Worm (Caenorhabditis elegans): ENCODE measurements around the gene acr-2.

acr-2 gene

DNA sequence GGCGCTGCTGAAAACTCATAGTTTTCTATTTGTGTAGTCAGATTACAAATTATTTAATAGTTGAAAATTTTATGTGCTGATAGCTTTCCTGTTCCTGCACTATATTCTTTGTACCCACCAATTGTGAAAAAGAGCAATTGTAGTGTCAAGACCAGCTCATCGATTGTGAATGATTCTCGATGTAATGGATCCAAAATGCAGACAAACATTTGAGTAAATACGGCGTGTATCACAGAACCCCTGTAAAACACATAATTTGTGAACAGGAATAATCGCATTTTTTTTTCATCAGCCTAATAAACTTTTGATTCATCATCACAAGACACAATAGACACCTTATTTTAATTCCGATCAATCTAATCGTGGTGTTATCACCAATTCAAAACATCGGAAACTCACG is 40.1 kb upstream of the acr-2 start:
- no peak for TF ChIP-seq zip-8 (tag; optimal IDR thresholded peaks at IDR 0.05)
- TF ChIP-seq lin-32 (GFP tag; optimal IDR thresholded peaks at IDR 0.05) = no peak
- no peak for TF ChIP-seq hlh-1 (tag; optimal IDR thresholded peaks at IDR 0.05)
- no peak for TF ChIP-seq flh-1 (GFP tag; optimal IDR thresholded peaks at IDR 0.05)

DNA sequence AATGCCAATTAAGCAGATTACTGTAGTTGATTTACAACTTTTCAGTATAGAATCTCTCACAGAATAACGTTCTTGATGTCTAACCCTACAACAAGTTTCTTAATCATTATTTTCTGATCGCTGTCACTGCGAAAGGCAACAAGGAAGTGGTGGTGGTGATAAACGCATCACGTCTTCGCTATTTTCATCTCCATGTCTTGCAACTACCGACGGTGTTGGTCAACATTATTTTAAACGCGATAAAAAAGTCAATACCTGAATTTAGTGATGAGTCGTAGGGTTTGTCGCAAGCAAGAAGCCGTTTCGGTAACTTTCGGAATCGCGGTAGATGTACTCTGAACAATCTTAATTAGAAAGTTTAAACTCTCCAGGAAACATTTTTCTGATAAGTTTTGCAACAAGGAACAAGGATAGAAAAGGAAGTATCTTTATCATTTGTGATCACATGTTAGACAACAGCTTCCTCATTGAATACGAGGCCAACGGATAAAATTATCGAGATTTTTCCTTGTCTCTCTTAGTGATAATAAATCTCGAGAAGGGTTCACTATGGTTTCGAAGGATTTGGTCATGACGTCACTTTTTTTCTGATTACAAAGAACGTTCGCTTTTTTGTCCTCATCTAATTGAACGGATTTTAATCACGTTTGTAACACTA is 38.4 kb upstream of the acr-2 start:
- TF ChIP-seq sem-2 (GFP tag; optimal IDR thresholded peaks at IDR 0.05) = no peak
- no peak for TF ChIP-seq elt-1 (tag; optimal IDR thresholded peaks at IDR 0.05; ENCODE audit: borderline replicate concordance, insufficient read depth)
- no peak for TF ChIP-seq unc-120 (tag; optimal IDR thresholded peaks at IDR 0.05; ENCODE audit: poor library complexity, severe bottlenecking)
- TF ChIP-seq M03D4.4 (tag; optimal IDR thresholded peaks at IDR 0.05) = no peak
- TF ChIP-seq lsy-2 (tag; optimal IDR thresholded peaks at IDR 0.05) = no peak
- no peak for TF ChIP-seq tbx-8 (GFP tag; optimal IDR thresholded peaks at IDR 0.05)
- no peak for TF ChIP-seq zip-8 (tag; optimal IDR thresholded peaks at IDR 0.05)
- TF ChIP-seq ceh-39 (tag; optimal IDR thresholded peaks at IDR 0.05) = no peak
- no peak for TF ChIP-seq nhr-237 (tag; optimal IDR thresholded peaks at IDR 0.05)
- TF ChIP-seq nhr-76 (tag; optimal IDR thresholded peaks at IDR 0.05) = no peak
- no peak for TF ChIP-seq hlh-1 (tag; optimal IDR thresholded peaks at IDR 0.05)
- no peak for TF ChIP-seq drap-1 (GFP tag; optimal IDR thresholded peaks at IDR 0.05)
- TF ChIP-seq cnd-1 (tag; optimal IDR thresholded peaks at IDR 0.05) = no peak
- no peak for TF ChIP-seq ces-1 (GFP tag; optimal IDR thresholded peaks at IDR 0.05)

DNA sequence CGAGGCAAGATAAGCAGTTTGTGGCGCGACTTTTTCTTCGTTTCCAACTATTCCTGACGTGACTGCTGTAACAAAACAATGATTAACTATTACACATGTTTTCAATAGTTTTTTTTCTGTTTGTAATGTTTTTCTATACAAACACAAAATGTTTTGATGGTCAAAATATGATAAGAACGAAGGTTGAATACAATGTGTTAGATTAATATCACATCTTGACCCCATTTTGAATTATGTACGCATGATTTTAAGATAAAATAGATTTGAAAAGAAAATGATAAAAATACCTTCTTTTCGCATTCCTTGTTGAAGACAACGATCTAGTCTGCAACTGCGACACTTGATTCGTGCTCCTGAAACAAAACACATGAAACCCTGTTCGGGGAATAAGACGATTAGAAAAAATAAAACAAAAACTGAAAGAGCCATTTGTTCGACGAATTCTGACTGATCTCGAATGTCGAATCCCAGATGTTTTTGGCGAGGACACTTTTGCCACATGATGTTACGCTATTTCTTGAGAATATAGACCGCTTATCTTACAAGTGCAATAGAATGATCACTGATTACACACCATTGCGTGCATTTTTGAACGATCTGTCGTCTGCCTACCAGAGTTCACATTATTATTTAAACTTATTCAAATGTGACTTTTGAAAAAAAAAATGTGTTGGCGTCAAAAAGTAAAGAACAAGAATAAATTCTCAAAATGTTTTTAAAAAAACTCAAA is 37.1 kb upstream of the acr-2 start:
- TF ChIP-seq mep-1 (tag; optimal IDR thresholded peaks at IDR 0.05) (no peak), elt-1 (tag; optimal IDR thresholded peaks at IDR 0.05; ENCODE audit: borderline replicate concordance, insufficient read depth) (peak; percentile 51)

DNA sequence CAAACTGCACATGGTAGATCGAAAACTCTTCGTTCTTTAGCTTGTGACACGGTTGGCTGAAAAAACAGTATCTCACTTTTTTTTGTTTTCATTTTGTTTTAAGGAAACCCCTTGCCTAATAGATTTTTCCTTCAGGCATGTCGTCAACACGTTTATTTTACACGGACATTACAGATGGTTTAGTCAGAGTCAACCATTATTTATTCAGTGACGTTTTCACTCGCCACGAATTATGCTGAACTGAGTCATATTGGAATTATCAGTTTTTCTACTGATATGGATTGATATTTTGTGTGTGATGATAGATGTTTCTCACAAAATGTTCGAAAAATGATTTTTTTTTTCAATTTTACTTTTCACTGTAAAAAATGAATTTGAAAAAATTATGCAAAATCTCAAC is 34.9 kb upstream of the acr-2 start:
- no peak for TF ChIP-seq lin-13 (tag; optimal IDR thresholded peaks at IDR 0.05)
- TF ChIP-seq elt-3 (tag; optimal IDR thresholded peaks at IDR 0.05) = no peak
- TF ChIP-seq nhr-2 (tag; optimal IDR thresholded peaks at IDR 0.05) = no peak
- TF ChIP-seq lsy-2 (tag; optimal IDR thresholded peaks at IDR 0.05) = no peak
- TF ChIP-seq hlh-1 (tag; optimal IDR thresholded peaks at IDR 0.05) = no peak
- no peak for TF ChIP-seq elt-1 (tag; optimal IDR thresholded peaks at IDR 0.05; ENCODE audit: borderline replicate concordance, insufficient read depth)
- no peak for TF ChIP-seq mep-1 (tag; optimal IDR thresholded peaks at IDR 0.05)
- TF ChIP-seq ham-2 (GFP tag; optimal IDR thresholded peaks at IDR 0.05) = no peak
- no peak for TF ChIP-seq ceh-39 (tag; optimal IDR thresholded peaks at IDR 0.05)
- TF ChIP-seq ces-1 (GFP tag; optimal IDR thresholded peaks at IDR 0.05) = no peak

DNA sequence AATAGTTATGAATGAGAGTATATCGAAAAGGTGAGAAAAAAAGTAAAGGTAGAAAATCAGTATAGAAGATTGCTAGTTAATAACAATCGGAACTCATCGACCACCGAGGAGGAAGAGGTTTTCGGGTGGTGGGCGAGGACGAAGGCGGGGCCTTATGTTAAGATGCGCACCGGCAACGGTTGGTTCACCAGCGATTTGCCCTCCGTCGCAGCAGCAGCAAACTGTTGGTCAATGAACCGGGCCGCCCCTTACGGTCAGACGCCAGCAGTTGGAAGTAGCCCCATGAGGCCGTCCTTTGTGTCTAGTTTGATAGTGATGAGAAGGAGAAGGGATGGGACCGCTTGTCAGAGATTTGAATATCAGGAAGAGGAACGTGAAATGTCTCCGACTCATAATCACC is 33.4 kb upstream of the acr-2 start, which contains the start of gene nhr-137:
Gene nhr-137 (minus strand): TSS at position 101 of the 400 bp plus-strand sequence.
- TF ChIP-seq pha-4 (tag; optimal IDR thresholded peaks at IDR 0.05) = no peak
- TF ChIP-seq unc-39 (tag; optimal IDR thresholded peaks at IDR 0.05) = no peak
- no peak for TF ChIP-seq cnd-1 (tag; optimal IDR thresholded peaks at IDR 0.05)
- TF ChIP-seq zip-8 (tag; optimal IDR thresholded peaks at IDR 0.05) = no peak
- no peak for TF ChIP-seq unc-62 (GFP tag; optimal IDR thresholded peaks at IDR 0.05)
- TF ChIP-seq nhr-2 (tag; optimal IDR thresholded peaks at IDR 0.05) = no peak
- no peak for TF ChIP-seq mep-1 (tag; optimal IDR thresholded peaks at IDR 0.05)
- TF ChIP-seq ceh-39 (tag; optimal IDR thresholded peaks at IDR 0.05) = no peak
- TF ChIP-seq snpc-4 (tag; optimal IDR thresholded peaks at IDR 0.05) = no peak
- no peak for TF ChIP-seq M03D4.4 (tag; optimal IDR thresholded peaks at IDR 0.05)
- no peak for TF ChIP-seq elt-3 (tag; optimal IDR thresholded peaks at IDR 0.05)
- TF ChIP-seq ceh-83 (GFP tag; optimal IDR thresholded peaks at IDR 0.05) = no peak
- TF ChIP-seq sptf-1 (tag; optimal IDR thresholded peaks at IDR 0.05) = no peak
- TF ChIP-seq nhr-12 (tag; optimal IDR thresholded peaks at IDR 0.05) = no peak
- TF ChIP-seq nhr-28 (tag; optimal IDR thresholded peaks at IDR 0.05) = no peak
- no peak for TF ChIP-seq ceh-43 (GFP tag; optimal IDR thresholded peaks at IDR 0.05)
- TF ChIP-seq nhr-76 (tag; optimal IDR thresholded peaks at IDR 0.05) = no peak
- no peak for TF ChIP-seq flh-1 (GFP tag; optimal IDR thresholded peaks at IDR 0.05)
